Worm (Caenorhabditis elegans) whole organism, L1 larva: Measurements from ENCODE around the gene F17E9.18.

ENCODE experiments used
- ceh-82 ChIP-seq, 3 experiments: fragments of 150-350 bp in 1 of 3; sonication (generic microtip) in 2 of 3; optimal IDR thresholded peaks; 2 replicates each; lab custom pipeline; 2014 to 2017; ENCODE audit warnings: missing biosample characterization in 3 of 3, missing genetic modification characterization in 3 of 3
- dpl-1 ChIP-seq, 3 experiments: fragments of 150-350 bp in 2 of 3; sonication (generic microtip) in 1 of 3; optimal IDR thresholded peaks; 2 replicates each; lab custom pipeline; 2014 to 2017; ENCODE audit warnings: missing biosample characterization in 3 of 3, missing genetic modification characterization in 3 of 3, missing genetic modification reagents in 3 of 3
- lin-39 ChIP-seq: fragments of 150-350 bp; optimal IDR thresholded peaks from 2 replicates; lab custom pipeline; 2014; ENCODE audit warnings: missing biosample characterization, missing genetic modification reagents, missing genetic modification characterization
- mdl-1 ChIP-seq, 2 experiments: fragments of 150-350 bp; optimal IDR thresholded peaks; 2 replicates each; lab custom pipeline; 2014 to 2017; ENCODE audit warnings: missing biosample characterization in 2 of 2, missing genetic modification characterization in 2 of 2, inconsistent platforms in 1 of 2
- mep-1 ChIP-seq: fragments of 150-350 bp; optimal IDR thresholded peaks from 2 replicates; lab custom pipeline; 2014; ENCODE audit warnings: missing biosample characterization, missing genetic modification characterization
- nhr-20 ChIP-seq: sonication (generic microtip); optimal IDR thresholded peaks from 2 replicates; lab custom pipeline; 2016; ENCODE audit warnings: mild to moderate bottlenecking, missing genetic modification characterization, missing compliant biosample characterization
- nhr-77 ChIP-seq: fragments of 150-350 bp; optimal IDR thresholded peaks from 2 replicates; lab custom pipeline; 2014; ENCODE audit warnings: missing biosample characterization, missing genetic modification characterization
- pag-3 ChIP-seq: sonication (generic microtip); optimal IDR thresholded peaks from 2 replicates; lab custom pipeline; 2017; ENCODE audit warnings: missing genetic modification characterization, mild to moderate bottlenecking, missing compliant biosample characterization, antibody characterized with exemption, borderline replicate concordance; ENCODE audit not compliant: insufficient read depth
- skn-1 ChIP-seq: fragments of 150-350 bp; optimal IDR thresholded peaks from 2 replicates; lab custom pipeline; 2014; ENCODE audit warnings: missing biosample characterization, missing genetic modification characterization
- tlp-1 ChIP-seq: fragments of 150-350 bp; optimal IDR thresholded peaks from 2 replicates; lab custom pipeline; 2014; ENCODE audit warnings: missing biosample characterization, missing genetic modification characterization
- zag-1 ChIP-seq: fragments of 150-350 bp; optimal IDR thresholded peaks from 2 replicates; lab custom pipeline; 2014; ENCODE audit warnings: missing biosample characterization, missing genetic modification characterization
- ztf-4 ChIP-seq: fragments of 150-350 bp; optimal IDR thresholded peaks from 2 replicates; lab custom pipeline; 2014; ENCODE audit warnings: missing biosample characterization, missing genetic modification characterization

DNA sequence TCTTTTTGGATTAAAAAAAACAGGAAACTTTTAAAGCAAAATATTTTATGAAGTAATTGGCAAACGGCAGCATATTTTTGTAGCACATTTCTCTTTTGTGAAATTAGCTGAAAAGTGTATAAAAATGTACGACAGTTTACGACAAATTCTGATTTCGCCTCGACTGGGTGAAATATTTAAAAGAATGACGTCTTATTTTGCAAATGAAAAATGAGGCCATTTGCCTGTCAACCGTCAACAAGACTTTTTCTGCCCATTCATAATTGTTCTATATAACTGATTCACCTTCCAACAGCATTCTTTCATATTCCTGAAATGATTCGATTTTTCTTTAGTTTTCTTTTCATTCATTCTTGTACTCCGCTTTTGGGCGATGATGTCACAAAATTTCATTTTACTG is 8.6 kb upstream of the F17E9.18 start, which contains the start of the genes F17E9.2 and col-116:
- TF ChIP-seq zag-1 (tag; lab: Kevin White, UChicago) = no peak
- TF ChIP-seq lin-39 (tag; lab: Kevin White, UChicago) = no peak
- no peak for TF ChIP-seq ceh-82 (tag; optimal IDR thresholded peaks at IDR 0.05; lab: Kevin White, UChicago)
- no peak for TF ChIP-seq skn-1
- no peak for TF ChIP-seq mep-1 (tag; lab: Kevin White, UChicago)
- TF ChIP-seq pag-3 (tag; lab: Kevin White, UChicago) = no peak
- no peak for TF ChIP-seq ztf-4
- no peak for TF ChIP-seq nhr-20
- TF ChIP-seq tlp-1 (tag; lab: Kevin White, UChicago) = no peak
- TF ChIP-seq dpl-1 (GFP tag; optimal IDR thresholded peaks at IDR 0.05; lab: Kevin White, UChicago) = no peak
- TF ChIP-seq mdl-1 (tag; optimal IDR thresholded peaks at IDR 0.05; lab: Kevin White, UChicago) = no peak
- TF ChIP-seq nhr-77 = no peak
